Fruit fly (Drosophila melanogaster) whole organism, prepupa: ENCODE measurements around the gene CG11828.

Experiments
- CG3032 ChIP-seq: fragments of 200-800 bp; optimal IDR thresholded peaks from 2 replicates; lab custom pipeline; 2019; ENCODE audit warnings: missing biosample characterization, mild to moderate bottlenecking, missing genetic modification characterization, moderate library complexity
- CG34406 ChIP-seq: fragments of 200-800 bp; sonication (Bioruptor generic); optimal IDR thresholded peaks from 3 replicates; lab custom pipeline; 2016; ENCODE audit warnings: missing biosample characterization, missing genetic modification characterization
- CG8632 ChIP-seq: fragments of 200-800 bp; sonication (Bioruptor generic); optimal IDR thresholded peaks from 3 replicates; lab custom pipeline; 2016; ENCODE audit warnings: missing biosample characterization, missing genetic modification characterization
- Ets96B ChIP-seq: fragments of 200-800 bp; optimal IDR thresholded peaks from 2 replicates; lab custom pipeline; 2019; ENCODE audit warnings: missing biosample characterization, mild to moderate bottlenecking, missing genetic modification characterization, moderate library complexity
- Gug ChIP-seq: fragments of 200-800 bp; sonication (Bioruptor generic); IDR thresholded peaks from 2 replicates; pipeline ENCODE4 v1.3.6; 2022; ENCODE audit warnings: missing biosample characterization, missing genetic modification characterization
- cyc ChIP-seq: fragments of 200-800 bp; sonication (Bioruptor generic); optimal IDR thresholded peaks from 3 replicates; lab custom pipeline; 2016; ENCODE audit warnings: missing biosample characterization, missing genetic modification characterization
- eg ChIP-seq: fragments of 200-800 bp; sonication (Bioruptor generic); IDR thresholded peaks from 3 replicates; pipeline ENCODE4 v1.3.6; 2022; ENCODE audit warnings: missing biosample characterization, missing genetic modification characterization
- lz ChIP-seq: fragments of 200-800 bp; sonication (Bioruptor generic); optimal IDR thresholded peaks from 3 replicates; lab custom pipeline; 2016; ENCODE audit warnings: missing biosample characterization, missing genetic modification characterization
- pdm3 ChIP-seq: fragments of 200-800 bp; sonication (Bioruptor generic); optimal IDR thresholded peaks from 3 replicates; lab custom pipeline; 2016; ENCODE audit warnings: missing biosample characterization, missing genetic modification characterization
- vri ChIP-seq: fragments of 200-800 bp; sonication (Bioruptor generic); optimal IDR thresholded peaks from 3 replicates; lab custom pipeline; 2016; ENCODE audit warnings: missing biosample characterization, mild to moderate bottlenecking, missing genetic modification characterization

dm6 chr3R:28922744-28923143, at the start of gene CG11828:
- TF ChIP-seq cyc (GFP tag; lab: Kevin White, UChicago) (no peak), Ets96B (no peak), vri (GFP tag; lab: Kevin White, UChicago) (no peak), eg (GFP tag; lab: Robert Waterston, UW) (no peak), pdm3 (no peak), CG3032 (no peak), Gug (GFP tag; lab: Robert Waterston, UW) (no peak), lz (GFP tag; lab: Kevin White, UChicago) (no peak), CG8632 (GFP tag; lab: Kevin White, UChicago) (no peak), CG34406 (GFP tag; lab: Kevin White, UChicago) (no peak)
